Fruit fly (Drosophila melanogaster) whole organism, embryonic: ENCODE measurements around the gene CG1024.

Source experiments
- Aef1 ChIP-seq: fragments of 200-800 bp; sonication (Bioruptor generic); IDR thresholded peaks from 3 replicates; pipeline ENCODE4 v1.3.6; 2022; ENCODE audit warnings: missing biosample characterization, missing genetic modification characterization
- Atf6 ChIP-seq: fragments of 200-800 bp; sonication (Bioruptor generic); IDR thresholded peaks from 2 replicates; pipeline ENCODE4 v1.3.6; 2022; ENCODE audit warnings: missing biosample characterization, missing genetic modification characterization
- B-H1 ChIP-seq: fragments of 200-800 bp; sonication (Bioruptor generic); IDR thresholded peaks from 3 replicates; pipeline ENCODE4 v1.3.6; 2022; ENCODE audit warnings: missing biosample characterization, missing genetic modification characterization
- BEAF-32 ChIP-seq: fragments of 200-800 bp; sonication (Bioruptor generic); optimal IDR thresholded peaks from 3 replicates; lab custom pipeline; 2017; ENCODE audit warnings: missing biosample characterization, missing genetic modification characterization, mild to moderate bottlenecking, moderate library complexity, missing genetic modification reagents
- CG11456 ChIP-seq: fragments of 200-800 bp; sonication (Bioruptor generic); IDR thresholded peaks from 3 replicates; pipeline ENCODE4 v1.3.6; 2022; ENCODE audit warnings: missing biosample characterization, missing genetic modification characterization
- CG12942 ChIP-seq: fragments of 200-800 bp; sonication (Bioruptor generic); optimal IDR thresholded peaks from 3 replicates; lab custom pipeline; 2016; ENCODE audit warnings: missing biosample characterization, missing genetic modification characterization
- CG13287 ChIP-seq: fragments of 200-800 bp; sonication (Bioruptor generic); IDR thresholded peaks from 2 replicates; pipeline ENCODE4 v1.3.6; 2022; ENCODE audit warnings: missing biosample characterization, missing genetic modification characterization; ENCODE audit not compliant: partially characterized antibody
- CG13296 ChIP-seq: fragments of 200-800 bp; sonication (Bioruptor generic); optimal IDR thresholded peaks from 3 replicates; lab custom pipeline; 2018; ENCODE audit warnings: missing biosample characterization, mild to moderate bottlenecking, missing genetic modification characterization
- CG13424 ChIP-seq: fragments of 200-800 bp; sonication (Bioruptor generic); optimal IDR thresholded peaks from 2 replicates; lab custom pipeline; 2019; ENCODE audit warnings: missing biosample characterization, mild to moderate bottlenecking, missing genetic modification characterization, moderate library complexity
- CG1603 ChIP-seq: fragments of 200-800 bp; sonication (Bioruptor generic); optimal IDR thresholded peaks from 2 replicates; lab custom pipeline; 2019; ENCODE audit warnings: missing biosample characterization, mild to moderate bottlenecking, missing genetic modification characterization, moderate library complexity
- CG30431 ChIP-seq: fragments of 200-800 bp; sonication (Bioruptor generic); optimal IDR thresholded peaks from 2 replicates; lab custom pipeline; 2017; ENCODE audit warnings: missing biosample characterization, missing genetic modification characterization
- CG31224 ChIP-seq: fragments of 200-800 bp; sonication (Bioruptor generic); IDR thresholded peaks from 2 replicates; pipeline ENCODE4 v1.3.6; 2022; ENCODE audit warnings: missing biosample characterization, missing genetic modification characterization
- CG31388 ChIP-seq: fragments of 200-800 bp; sonication (Bioruptor generic); optimal IDR thresholded peaks from 2 replicates; lab custom pipeline; 2016; ENCODE audit warnings: missing biosample characterization, missing genetic modification characterization
- CG32772 ChIP-seq: fragments of 200-800 bp; sonication (Bioruptor generic); IDR thresholded peaks from 2 replicates; pipeline ENCODE4 v1.3.6; 2022; ENCODE audit warnings: missing biosample characterization, missing genetic modification characterization
- CG3726 ChIP-seq: fragments of 200-800 bp; sonication (Bioruptor generic); IDR thresholded peaks from 3 replicates; pipeline ENCODE4, ENCODE4 v1.3.6; 2022; ENCODE audit warnings: missing biosample characterization, missing genetic modification characterization
- CG3995 ChIP-seq: fragments of 200-800 bp; sonication (Bioruptor generic); optimal IDR thresholded peaks from 3 replicates; lab custom pipeline; 2016; ENCODE audit warnings: missing biosample characterization, missing genetic modification characterization
- CG4854 ChIP-seq: fragments of 200-800 bp; sonication (Bioruptor generic); optimal IDR thresholded peaks from 2 replicates; lab custom pipeline; 2016; ENCODE audit warnings: missing biosample characterization, missing genetic modification characterization, inconsistent platforms
- CG6683 ChIP-seq: fragments of 200-800 bp; sonication (Bioruptor generic); optimal IDR thresholded peaks from 2 replicates; lab custom pipeline; 2017; ENCODE audit warnings: missing biosample characterization, mild to moderate bottlenecking, missing genetic modification characterization, missing genetic modification reagents
- CG6791 ChIP-seq: fragments of 200-800 bp; sonication (Bioruptor generic); IDR thresholded peaks from 3 replicates; pipeline ENCODE4 v1.3.6; 2022; ENCODE audit warnings: missing biosample characterization, missing genetic modification characterization; ENCODE audit not compliant: partially characterized antibody
- CG7928 ChIP-seq: fragments of 200-800 bp; sonication (Bioruptor generic); optimal IDR thresholded peaks from 2 replicates; lab custom pipeline; 2017; ENCODE audit warnings: missing biosample characterization, mild to moderate bottlenecking, missing genetic modification characterization
- CG8089 ChIP-seq: fragments of 200-800 bp; sonication (Bioruptor generic); optimal IDR thresholded peaks from 3 replicates; lab custom pipeline; 2016; ENCODE audit warnings: missing biosample characterization, missing genetic modification characterization
- CG8290 ChIP-seq, 3 experiments: fragments of 200-800 bp; sonication (Bioruptor generic); optimal IDR thresholded peaks; 2 replicates each; lab custom pipeline; 2016 to 2019; ENCODE audit warnings: missing biosample characterization in 3 of 3, missing genetic modification characterization in 3 of 3, mild to moderate bottlenecking in 2 of 3, moderate library complexity in 1 of 3
- D19B ChIP-seq: fragments of 200-800 bp; sonication (Bioruptor generic); optimal IDR thresholded peaks from 2 replicates; lab custom pipeline; 2017; ENCODE audit warnings: missing biosample characterization, mild to moderate bottlenecking, missing genetic modification characterization
- Dad ChIP-seq: fragments of 200-800 bp; sonication (Bioruptor generic); optimal IDR thresholded peaks from 3 replicates; lab custom pipeline; 2016; ENCODE audit warnings: missing biosample characterization, missing genetic modification characterization
- Hmx ChIP-seq: fragments of 200-800 bp; sonication (Bioruptor generic); optimal IDR thresholded peaks from 2 replicates; lab custom pipeline; 2016; ENCODE audit warnings: missing biosample characterization, missing genetic modification characterization
- Lhr ChIP-seq: fragments of 200-800 bp; sonication (Bioruptor generic); optimal IDR thresholded peaks from 3 replicates; lab custom pipeline; 2017; ENCODE audit warnings: mild to moderate bottlenecking, missing biosample characterization, missing genetic modification reagents, missing genetic modification characterization
- MESR4 ChIP-seq: fragments of 200-800 bp; sonication (Bioruptor generic); optimal IDR thresholded peaks from 2 replicates; lab custom pipeline; 2018; ENCODE audit warnings: missing biosample characterization, mild to moderate bottlenecking, missing genetic modification characterization, moderate library complexity
- MTF-1 ChIP-seq: fragments of 200-800 bp; sonication (Bioruptor generic); optimal IDR thresholded peaks from 2 replicates; lab custom pipeline; 2018; ENCODE audit warnings: missing biosample characterization, mild to moderate bottlenecking, missing genetic modification characterization, borderline replicate concordance
- Mad ChIP-seq: fragments of 200-800 bp; sonication (Bioruptor generic); optimal IDR thresholded peaks from 2 replicates; lab custom pipeline; 2016; ENCODE audit warnings: missing biosample characterization, missing genetic modification characterization
- Mrtf ChIP-seq: fragments of 200-800 bp; sonication (Bioruptor generic); IDR thresholded peaks from 3 replicates; pipeline ENCODE4 v1.3.6; 2022; ENCODE audit warnings: missing biosample characterization, missing genetic modification characterization
- Myb ChIP-seq: fragments of 200-800 bp; sonication (Bioruptor generic); optimal IDR thresholded peaks from 2 replicates; lab custom pipeline; 2016; ENCODE audit warnings: missing biosample characterization, missing genetic modification characterization
- NC2α ChIP-seq: fragments of 200-800 bp; sonication (Bioruptor generic); optimal IDR thresholded peaks from 2 replicates; lab custom pipeline; 2016; ENCODE audit warnings: missing biosample characterization, missing genetic modification characterization
- NfI ChIP-seq: fragments of 200-800 bp; sonication (Bioruptor generic); optimal IDR thresholded peaks from 3 replicates; lab custom pipeline; 2018; ENCODE audit warnings: missing biosample characterization, mild to moderate bottlenecking, missing genetic modification characterization, moderate library complexity
- Xbp1 ChIP-seq: fragments of 200-800 bp; sonication (Bioruptor generic); optimal IDR thresholded peaks from 3 replicates; lab custom pipeline; 2016; ENCODE audit warnings: missing biosample characterization, mild to moderate bottlenecking, missing genetic modification characterization
- bigmax ChIP-seq: fragments of 200-800 bp; sonication (Bioruptor generic); optimal IDR thresholded peaks from 2 replicates; lab custom pipeline; 2018; ENCODE audit warnings: missing biosample characterization, mild to moderate bottlenecking, missing genetic modification characterization
- bowl ChIP-seq: fragments of 200-800 bp; sonication (Bioruptor generic); IDR thresholded peaks from 2 replicates; pipeline ENCODE4 v1.3.6; 2022; ENCODE audit warnings: missing biosample characterization, missing genetic modification characterization
- dimm ChIP-seq: fragments of 200-800 bp; sonication (Bioruptor generic); IDR thresholded peaks from 2 replicates; pipeline ENCODE4 v1.3.6; 2022; ENCODE audit warnings: missing biosample characterization, missing genetic modification characterization
- gcm2 ChIP-seq: fragments of 200-800 bp; sonication (Bioruptor generic); optimal IDR thresholded peaks from 2 replicates; lab custom pipeline; 2016; ENCODE audit warnings: missing biosample characterization, missing genetic modification characterization
- gro ChIP-seq: fragments of 200-800 bp; sonication (Bioruptor generic); optimal IDR thresholded peaks from 2 replicates; lab custom pipeline; 2016; ENCODE audit warnings: missing biosample characterization, missing genetic modification characterization
- klu ChIP-seq: fragments of 200-800 bp; sonication (Bioruptor generic); IDR thresholded peaks from 2 replicates; pipeline ENCODE4 v1.3.6; 2022; ENCODE audit warnings: missing biosample characterization, missing genetic modification characterization
- kni ChIP-seq: fragments of 200-800 bp; sonication (Bioruptor generic); optimal IDR thresholded peaks from 3 replicates; lab custom pipeline; 2017; ENCODE audit warnings: mild to moderate bottlenecking, missing biosample characterization, missing genetic modification reagents, missing genetic modification characterization
- p53 ChIP-seq: fragments of 200-800 bp; sonication (Bioruptor generic); optimal IDR thresholded peaks from 2 replicates; lab custom pipeline; 2016; ENCODE audit warnings: missing biosample characterization, missing genetic modification characterization
- prd ChIP-seq, 3 experiments: fragments of >200 bp in 2 of 3; fragments of 200-800 bp in 1 of 3; sonication (Bioruptor generic) in 1 of 3; optimal IDR thresholded peaks in 2 of 3; IDR thresholded peaks in 1 of 3; 2 replicates in 2 of 3; 3 replicates in 1 of 3; pipeline versions ENCODE4 v1.3.6 to Lab custom; 2017 to 2022; ENCODE audit warnings: missing biosample characterization in 1 of 3, missing genetic modification characterization in 1 of 3
- repo ChIP-seq: fragments of 200-800 bp; sonication (Bioruptor generic); optimal IDR thresholded peaks from 2 replicates; lab custom pipeline; 2016; ENCODE audit warnings: missing biosample characterization, missing genetic modification characterization
- row ChIP-seq: fragments of 200-800 bp; sonication (Bioruptor generic); IDR thresholded peaks from 3 replicates; pipeline ENCODE4 v1.3.6; 2022; ENCODE audit warnings: missing biosample characterization, missing genetic modification characterization
- schlank ChIP-seq: fragments of 200-800 bp; sonication (Bioruptor generic); optimal IDR thresholded peaks from 2 replicates; lab custom pipeline; 2018; ENCODE audit warnings: missing biosample characterization, mild to moderate bottlenecking, missing genetic modification characterization
- sd ChIP-seq: fragments of 200-800 bp; sonication (Bioruptor generic); optimal IDR thresholded peaks from 3 replicates; lab custom pipeline; 2018; ENCODE audit warnings: missing biosample characterization, mild to moderate bottlenecking, missing genetic modification characterization, moderate library complexity
- slp2 ChIP-seq: fragments of 200-800 bp; sonication (Bioruptor generic); optimal IDR thresholded peaks from 2 replicates; lab custom pipeline; 2016; ENCODE audit warnings: missing biosample characterization, missing genetic modification characterization
- ttk ChIP-seq: fragments of 200-800 bp; sonication (Bioruptor generic); IDR thresholded peaks from 2 replicates; pipeline ENCODE4 v2.1.2; 2022; ENCODE audit warnings: missing biosample characterization, missing genetic modification characterization
- tx ChIP-seq: fragments of 200-800 bp; sonication (Bioruptor generic); optimal IDR thresholded peaks from 2 replicates; lab custom pipeline; 2016; ENCODE audit warnings: missing biosample characterization, missing genetic modification characterization

CG1024 gene

DNA sequence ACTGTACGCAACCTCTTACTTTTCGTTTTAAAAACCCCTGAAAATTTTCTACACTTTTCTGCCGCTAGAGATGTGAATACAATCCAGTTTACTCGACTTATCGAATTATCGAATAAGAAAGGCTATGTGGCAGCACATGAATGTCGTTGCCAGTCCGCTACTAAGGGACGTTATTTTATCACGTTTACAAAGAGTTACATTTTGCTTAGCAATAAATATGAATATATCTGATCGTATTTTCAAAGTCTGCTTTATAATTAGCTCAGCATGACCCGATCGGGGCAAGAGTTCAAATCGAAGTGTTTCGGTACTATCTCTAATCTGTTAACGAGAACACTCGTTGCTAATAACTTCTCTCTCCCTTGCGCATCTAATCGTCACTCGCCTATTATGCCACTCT is 12.0 kb downstream of the CG1024 start, which contains the start of gene CG42724 (continued):
- TF ChIP-seq klu (GFP tag; lab: Robert Waterston, UW) (peak; percentile 21; the same call in 1 of the 2 replicates), CG3726 (GFP tag; lab: Robert Waterston, UW) (no peak), Mrtf (GFP tag; lab: Robert Waterston, UW) (0 out of 3 replicates have a peak, but pooled peaks have one; percentile 44), gcm2 (peak; percentile 32), CG31224 (GFP tag; lab: Robert Waterston, UW) (0 out of 2 replicates have a peak, but pooled peaks have one; percentile 30), schlank (tag; lab: Kevin White, UChicago) (no peak), CG12942 (peak; percentile 41), CG6683 (GFP tag; lab: Kevin White, UChicago) (no peak), B-H1 (GFP tag; lab: Robert Waterston, UW) (peak; percentile 15; the same call in 1 of the 3 replicates), NfI (no peak), gro (GFP tag; lab: Kevin White, UChicago) (peak; percentile 80), Hmx (GFP tag; lab: Kevin White, UChicago) (no peak), sd (no peak), Lhr (peak; percentile 79), p53 (GFP tag; lab: Kevin White, UChicago) (peak; percentile 44), BEAF-32 (GFP tag; lab: Kevin White, UChicago) (peak; percentile 59), CG13296 (GFP tag; lab: Kevin White, UChicago) (no peak), CG32772 (GFP tag; lab: Robert Waterston, UW) (peak; percentile 57), row (peak; percentile 89), CG3995 (GFP tag; lab: Kevin White, UChicago) (peak; percentile 92), CG6791 (GFP tag; lab: Robert Waterston, UW) (0 out of 3 replicates have a peak, but pooled peaks have one; percentile 43), CG30431 (GFP tag; lab: Kevin White, UChicago) (peak; percentile 56), dimm (GFP tag; lab: Robert Waterston, UW) (no peak), Xbp1 (GFP tag; lab: Kevin White, UChicago) (peak; percentile 67), tx (GFP tag; lab: Kevin White, UChicago) (peak; percentile 62), slp2 (GFP tag; lab: Kevin White, UChicago) (peak; percentile 39), Atf6 (peak; percentile 36; the same call in 1 of the 2 replicates), Mad (peak; percentile 65), ttk (GFP tag; lab: Robert Waterston, UW) (peak; percentile 39; the same call in 1 of the 2 replicates), kni (GFP tag; lab: Kevin White, UChicago) (no peak), bowl (GFP tag; lab: Robert Waterston, UW) (no peak), CG11456 (peak; percentile 72), CG7928 (GFP tag; lab: Kevin White, UChicago) (peak; percentile 29), Dad (GFP tag; lab: Kevin White, UChicago) (peak; percentile 55), prd (optimal IDR thresholded peaks at IDR 0.05; lab: Kevin White, UChicago) (no peak), prd (GFP tag; IDR thresholded peaks at IDR 0.05; lab: Robert Waterston, UW) (peak; percentile 78), bigmax (GFP tag; lab: Kevin White, UChicago) (no peak), repo (GFP tag; lab: Kevin White, UChicago) (peak; percentile 61), CG31388 (GFP tag; lab: Kevin White, UChicago) (peak; percentile 20), MTF-1 (GFP tag; lab: Kevin White, UChicago) (no peak), CG1603 (tag; lab: Kevin White, UChicago) (peak; percentile 91), CG4854 (GFP tag; lab: Kevin White, UChicago) (peak; percentile 50), CG13424 (tag; lab: Kevin White, UChicago) (peak; percentile 67), Aef1 (GFP tag; lab: Robert Waterston, UW) (peak; percentile 39; the same call in 2 of the 3 replicates), Myb (peak; percentile 66), CG8290 (GFP tag; optimal IDR thresholded peaks at IDR 0.05; lab: Kevin White, UChicago) (peak; percentile 97), CG8290 (tag; optimal IDR thresholded peaks at IDR 0.05; lab: Kevin White, UChicago) (peak; percentile 82 to 96), NC2α (GFP tag; lab: Kevin White, UChicago) (peak; percentile 45), CG8089 (GFP tag; lab: Kevin White, UChicago) (peak; percentile 46), MESR4 (GFP tag; lab: Kevin White, UChicago) (peak; percentile 76), CG13287 (GFP tag; lab: Robert Waterston, UW) (peak; percentile 8; the same call in 1 of the 2 replicates), D19B (GFP tag; lab: Kevin White, UChicago) (no peak)
